Fruit fly (Drosophila melanogaster) whole organism, wandering third instar larva: ENCODE data around the gene CG5326.
A peak's percentile ranks its signal among the peaks of the same experiment; 100 is the strongest.

Experiments
- CrebA ChIP-seq: fragments of 200-800 bp; sonication (Bioruptor generic); optimal IDR thresholded peaks from 2 replicates; lab custom pipeline; 2016; ENCODE audit warnings: missing biosample characterization, mild to moderate bottlenecking, missing genetic modification characterization, borderline replicate concordance
- Dfd ChIP-seq: fragments of >200 bp; optimal IDR thresholded peaks from 2 replicates; lab custom pipeline; 2017; ENCODE audit warnings: missing biosample characterization, missing genetic modification characterization
- Dif ChIP-seq: fragments of 200-275, 200-300 bp; sonication (Bioruptor generic); optimal IDR thresholded peaks from 2 replicates; lab custom pipeline; 2018; ENCODE audit warnings: missing biosample characterization, missing genetic modification characterization; ENCODE audit not compliant: partially characterized antibody
- br ChIP-seq: fragments of 200-800 bp; sonication (Bioruptor generic); optimal IDR thresholded peaks from 2 replicates; lab custom pipeline; 2016; ENCODE audit warnings: missing biosample characterization, missing genetic modification characterization
- brk ChIP-seq: fragments of 200-800 bp; sonication (Bioruptor generic); optimal IDR thresholded peaks from 2 replicates; lab custom pipeline; 2016; ENCODE audit warnings: missing biosample characterization, mild to moderate bottlenecking, missing genetic modification characterization
- dl ChIP-seq, 2 experiments: fragments of 175-275, 200-275 bp in 1 of 2; fragments of 200-275 bp in 1 of 2; sonication (Bioruptor generic); optimal IDR thresholded peaks; lab custom pipeline; 2018; ENCODE audit warnings: mild to moderate bottlenecking in 2 of 2, missing biosample characterization in 2 of 2, missing genetic modification characterization in 2 of 2, moderate library complexity in 2 of 2; ENCODE audit not compliant: partially characterized antibody in 2 of 2, insufficient read depth in 1 of 2
- jim ChIP-seq: fragments of 175-275, 200-325 bp; sonication (Bioruptor generic); optimal IDR thresholded peaks from 2 replicates; lab custom pipeline; 2016; ENCODE audit warnings: missing biosample characterization, mild to moderate bottlenecking, missing genetic modification characterization
- lola ChIP-seq: fragments of >200 bp; optimal IDR thresholded peaks from 2 replicates; lab custom pipeline; 2017; ENCODE audit warnings: missing biosample characterization, missing genetic modification characterization

DNA sequence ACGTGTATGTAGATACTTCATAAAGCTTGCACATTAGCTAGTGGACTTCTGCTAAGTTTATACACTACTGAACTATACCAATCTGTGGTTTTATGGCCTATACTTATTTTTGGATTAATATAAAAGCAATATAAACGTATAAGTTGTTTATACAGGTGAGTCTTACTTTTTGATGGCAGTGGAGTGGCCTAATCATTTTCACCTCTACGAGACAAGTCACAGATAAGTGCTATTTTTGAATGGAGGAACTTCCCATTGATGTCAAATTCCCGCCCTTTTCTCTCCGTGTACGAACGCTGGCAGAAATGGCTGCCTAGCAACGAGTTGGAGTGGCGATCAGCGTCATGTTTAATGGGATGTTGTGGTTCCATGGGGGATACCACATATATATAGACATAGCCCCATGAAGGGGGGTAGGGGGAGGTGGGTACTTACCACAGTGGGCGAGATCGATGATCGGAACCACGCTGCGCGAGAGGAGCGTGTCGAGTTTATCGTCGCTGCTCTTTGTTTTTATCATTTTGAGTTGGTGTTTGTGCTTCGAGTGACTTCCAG, 13.3 kb downstream of the CG5326 start:
- TF ChIP-seq Dfd (GFP tag; lab: Kevin White, UChicago) = no peak
- no peak for TF ChIP-seq jim (GFP tag; lab: Kevin White, UChicago)
- TF ChIP-seq CrebA = no peak
- TF ChIP-seq br (GFP tag; lab: Kevin White, UChicago) = no peak
- no peak for TF ChIP-seq brk (GFP tag; lab: Kevin White, UChicago)
- TF ChIP-seq lola (GFP tag; lab: Kevin White, UChicago) = no peak
- peak in 1 of 2 experiments; percentile 32 for TF ChIP-seq dl (GFP tag; optimal IDR thresholded peaks at IDR 0.05; lab: Kevin White, UChicago; ENCODE audit: insufficient read depth in 1 of 2, partially characterized antibody in 2 of 2)
- no peak for TF ChIP-seq Dif
